Fruit fly (Drosophila melanogaster) whole organism, embryonic: ENCODE measurements around the gene lok.

Source experiments
- Adf1 ChIP-seq: fragments of 200-800 bp; sonication (Bioruptor generic); IDR thresholded peaks from 2 replicates; pipeline ENCODE4 v1.3.6; 2022; ENCODE audit warnings: missing biosample characterization, missing genetic modification characterization
- Antp ChIP-seq: fragments of 200-800 bp; sonication (Bioruptor generic); optimal IDR thresholded peaks from 3 replicates; lab custom pipeline; 2016; ENCODE audit warnings: missing biosample characterization, missing genetic modification characterization
- Atf-2 ChIP-seq: fragments of 200-800 bp; sonication (Bioruptor generic); optimal IDR thresholded peaks from 2 replicates; lab custom pipeline; 2016; ENCODE audit warnings: missing biosample characterization, missing genetic modification characterization
- Atf6 ChIP-seq: fragments of 200-800 bp; sonication (Bioruptor generic); IDR thresholded peaks from 2 replicates; pipeline ENCODE4 v1.3.6; 2022; ENCODE audit warnings: missing biosample characterization, missing genetic modification characterization
- Bteb2 ChIP-seq: fragments of 200-800 bp; sonication (Bioruptor generic); optimal IDR thresholded peaks from 2 replicates; lab custom pipeline; 2016; ENCODE audit warnings: missing biosample characterization, missing genetic modification characterization
- CG10209 ChIP-seq: fragments of 200-800 bp; sonication (Bioruptor generic); optimal IDR thresholded peaks from 3 replicates; lab custom pipeline; 2017; ENCODE audit warnings: missing biosample characterization, mild to moderate bottlenecking, missing genetic modification characterization, missing genetic modification reagents
- CG1024 ChIP-seq: fragments of 200-800 bp; sonication (Bioruptor generic); IDR thresholded peaks from 2 replicates; pipeline ENCODE4 v1.3.6; 2022; ENCODE audit warnings: missing biosample characterization, missing genetic modification characterization
- CG12155 ChIP-seq: fragments of 200-800 bp; sonication (Bioruptor generic); optimal IDR thresholded peaks from 3 replicates; lab custom pipeline; 2016; ENCODE audit warnings: missing biosample characterization, missing genetic modification characterization
- CG13624 ChIP-seq: fragments of 200-800 bp; sonication (Bioruptor generic); optimal IDR thresholded peaks from 2 replicates; lab custom pipeline; 2016; ENCODE audit warnings: missing biosample characterization, missing genetic modification characterization
- CG14014 ChIP-seq: fragments of 200-800 bp; sonication (Bioruptor generic); IDR thresholded peaks from 2 replicates; pipeline ENCODE4 v1.3.6; 2022; ENCODE audit warnings: missing biosample characterization, missing genetic modification characterization
- CG1647 ChIP-seq: fragments of 200-800 bp; sonication (Bioruptor generic); optimal IDR thresholded peaks from 3 replicates; lab custom pipeline; 2016; ENCODE audit warnings: missing biosample characterization, missing genetic modification characterization
- CG18476 ChIP-seq: fragments of 200-800 bp; sonication (Bioruptor generic); optimal IDR thresholded peaks from 2 replicates; lab custom pipeline; 2016; ENCODE audit warnings: missing biosample characterization, mild to moderate bottlenecking, missing genetic modification characterization
- CG6683 ChIP-seq: fragments of 200-800 bp; sonication (Bioruptor generic); optimal IDR thresholded peaks from 2 replicates; lab custom pipeline; 2017; ENCODE audit warnings: missing biosample characterization, mild to moderate bottlenecking, missing genetic modification characterization, missing genetic modification reagents
- CG8359 ChIP-seq: fragments of 200-800 bp; sonication (Bioruptor generic); optimal IDR thresholded peaks from 2 replicates; lab custom pipeline; 2017; ENCODE audit warnings: missing biosample characterization, mild to moderate bottlenecking, missing genetic modification characterization, borderline replicate concordance
- D ChIP-seq, 2 experiments: fragments of 200-800 bp in 1 of 2; fragments of >200 bp in 1 of 2; sonication (Bioruptor generic) in 1 of 2; optimal IDR thresholded peaks; 2 replicates in 1 of 2; 3 replicates in 1 of 2; lab custom pipeline; 2017; ENCODE audit warnings: mild to moderate bottlenecking in 1 of 2, missing biosample characterization in 1 of 2, missing genetic modification characterization in 1 of 2, missing genetic modification reagents in 1 of 2
- Dfd ChIP-seq, 2 experiments: fragments of >200 bp; optimal IDR thresholded peaks; 2 replicates each; lab custom pipeline; 2017; ENCODE audit warnings: missing biosample characterization in 2 of 2, missing genetic modification characterization in 2 of 2
- Hr78 ChIP-seq, 2 experiments: fragments of 200-800 bp in 1 of 2; fragments of >200 bp in 1 of 2; sonication (Bioruptor generic) in 1 of 2; optimal IDR thresholded peaks; 2 replicates each; lab custom pipeline; 2017 to 2019; ENCODE audit warnings: missing biosample characterization in 2 of 2, missing genetic modification characterization in 2 of 2, mild to moderate bottlenecking in 1 of 2, moderate library complexity in 1 of 2
- Lhr ChIP-seq: fragments of 200-800 bp; sonication (Bioruptor generic); optimal IDR thresholded peaks from 3 replicates; lab custom pipeline; 2017; ENCODE audit warnings: mild to moderate bottlenecking, missing biosample characterization, missing genetic modification reagents, missing genetic modification characterization
- Spps ChIP-seq: fragments of 200-800 bp; sonication (Bioruptor generic); optimal IDR thresholded peaks from 2 replicates; lab custom pipeline; 2018; ENCODE audit warnings: missing biosample characterization, mild to moderate bottlenecking, missing genetic modification characterization
- ap ChIP-seq: fragments of 200-800 bp; sonication (Bioruptor generic); IDR thresholded peaks from 2 replicates; pipeline ENCODE4 v1.3.6; 2022; ENCODE audit warnings: missing biosample characterization, missing genetic modification characterization
- ash1 ChIP-seq: fragments of 200-800 bp; sonication (Bioruptor generic); optimal IDR thresholded peaks from 2 replicates; lab custom pipeline; 2018; ENCODE audit warnings: missing biosample characterization, mild to moderate bottlenecking, missing genetic modification characterization
- btn ChIP-seq: fragments of 200-800 bp; sonication (Bioruptor generic); optimal IDR thresholded peaks from 2 replicates; lab custom pipeline; 2016; ENCODE audit warnings: missing biosample characterization, missing genetic modification characterization
- ci ChIP-seq: fragments of 200-800 bp; sonication (Bioruptor generic); IDR thresholded peaks from 3 replicates; pipeline ENCODE4 v1.3.6; 2022; ENCODE audit warnings: missing biosample characterization, missing genetic modification characterization
- crp ChIP-seq, 2 experiments: fragments of 200-800 bp; sonication (Bioruptor generic); optimal IDR thresholded peaks; 2 replicates in 1 of 2; 3 replicates in 1 of 2; lab custom pipeline; 2017; ENCODE audit warnings: missing biosample characterization in 2 of 2, missing genetic modification characterization in 2 of 2, mild to moderate bottlenecking in 1 of 2, moderate library complexity in 1 of 2
- dan ChIP-seq: fragments of 200-800 bp; sonication (Bioruptor generic); IDR thresholded peaks from 2 replicates; pipeline ENCODE4 v1.3.6; 2022; ENCODE audit warnings: missing biosample characterization, missing genetic modification characterization
- disco-r ChIP-seq: fragments of 200-800 bp; sonication (Bioruptor generic); optimal IDR thresholded peaks from 2 replicates; lab custom pipeline; 2016; ENCODE audit warnings: missing biosample characterization, missing genetic modification characterization
- dm ChIP-seq: fragments of 200-800 bp; sonication (Bioruptor generic); optimal IDR thresholded peaks from 3 replicates; lab custom pipeline; 2016; ENCODE audit warnings: missing biosample characterization, missing genetic modification characterization
- ftz-f1 ChIP-seq: fragments of 200-800 bp; sonication (Bioruptor generic); optimal IDR thresholded peaks from 2 replicates; lab custom pipeline; 2016; ENCODE audit warnings: missing biosample characterization, missing genetic modification characterization
- gsb ChIP-seq: fragments of 200-800 bp; sonication (Bioruptor generic); IDR thresholded peaks from 2 replicates; pipeline ENCODE4 v1.3.6; 2022; ENCODE audit warnings: missing biosample characterization, missing genetic modification characterization
- gsb-n ChIP-seq: fragments of 200-800 bp; sonication (Bioruptor generic); optimal IDR thresholded peaks from 3 replicates; lab custom pipeline; 2018; ENCODE audit warnings: missing biosample characterization, mild to moderate bottlenecking, missing genetic modification characterization
- hb ChIP-seq: fragments of 200-800 bp; sonication (Bioruptor generic); IDR thresholded peaks from 3 replicates; pipeline ENCODE4 v1.3.6; 2022; ENCODE audit warnings: missing biosample characterization, missing genetic modification characterization; ENCODE audit not compliant: partially characterized antibody
- jing ChIP-seq: fragments of 200-800 bp; sonication (Bioruptor generic); optimal IDR thresholded peaks from 2 replicates; lab custom pipeline; 2018; ENCODE audit warnings: missing biosample characterization, mild to moderate bottlenecking, missing genetic modification characterization
- jumu ChIP-seq: fragments of 200-800 bp; sonication (Bioruptor generic); optimal IDR thresholded peaks from 3 replicates; lab custom pipeline; 2016; ENCODE audit warnings: missing biosample characterization, missing genetic modification characterization
- kah ChIP-seq: fragments of 200-800 bp; sonication (Bioruptor generic); optimal IDR thresholded peaks from 2 replicates; lab custom pipeline; 2018; ENCODE audit warnings: missing biosample characterization, mild to moderate bottlenecking, missing genetic modification characterization
- knrl ChIP-seq: fragments of 200-800 bp; sonication (Bioruptor generic); IDR thresholded peaks from 3 replicates; pipeline ENCODE4 v1.3.6; 2022; ENCODE audit warnings: missing biosample characterization, missing genetic modification characterization; ENCODE audit not compliant: partially characterized antibody
- lbe ChIP-seq: fragments of 200-800 bp; sonication (Bioruptor generic); optimal IDR thresholded peaks from 2 replicates; lab custom pipeline; 2016; ENCODE audit warnings: missing biosample characterization, mild to moderate bottlenecking, missing genetic modification characterization
- maf-S ChIP-seq: fragments of 200-800 bp; sonication (Bioruptor generic); optimal IDR thresholded peaks from 2 replicates; lab custom pipeline; 2016; ENCODE audit warnings: missing biosample characterization, missing genetic modification characterization
- odd ChIP-seq: fragments of 200-800 bp; sonication (Bioruptor generic); optimal IDR thresholded peaks from 2 replicates; lab custom pipeline; 2017; ENCODE audit warnings: missing biosample characterization, mild to moderate bottlenecking, missing genetic modification characterization
- org-1 ChIP-seq: fragments of 200-800 bp; sonication (Bioruptor generic); optimal IDR thresholded peaks from 2 replicates; lab custom pipeline; 2017; ENCODE audit warnings: missing biosample characterization, missing genetic modification characterization
- so ChIP-seq: fragments of 200-800 bp; sonication (Bioruptor generic); IDR thresholded peaks from 3 replicates; pipeline ENCODE4 v1.3.6; 2022; ENCODE audit warnings: missing biosample characterization, missing genetic modification characterization
- sr ChIP-seq: fragments of 200-800 bp; sonication (Bioruptor generic); IDR thresholded peaks from 3 replicates; pipeline ENCODE4 v1.3.6; 2022; ENCODE audit warnings: missing biosample characterization, missing genetic modification characterization
- toy ChIP-seq: fragments of 200-800 bp; sonication (Bioruptor generic); IDR thresholded peaks from 2 replicates; pipeline ENCODE4 v1.3.6; 2022; ENCODE audit warnings: missing biosample characterization, missing genetic modification characterization
- vfl ChIP-seq: fragments of 200-800 bp; sonication (Bioruptor generic); optimal IDR thresholded peaks from 2 replicates; lab custom pipeline; 2016; ENCODE audit warnings: missing biosample characterization, missing genetic modification characterization
- vnd ChIP-seq: fragments of 200-800 bp; sonication (Bioruptor generic); IDR thresholded peaks from 3 replicates; pipeline ENCODE4 v1.3.6; 2022; ENCODE audit warnings: missing biosample characterization, missing genetic modification characterization; ENCODE audit not compliant: partially characterized antibody
- zen2 ChIP-seq: fragments of 200-800 bp; sonication (Bioruptor generic); IDR thresholded peaks from 3 replicates; pipeline ENCODE4 v1.3.6; 2022; ENCODE audit warnings: missing biosample characterization, missing genetic modification characterization; ENCODE audit not compliant: partially characterized antibody
- zfh1 ChIP-seq: fragments of 200-800 bp; sonication (Bioruptor generic); IDR thresholded peaks from 3 replicates; pipeline ENCODE4 v1.3.6; 2022; ENCODE audit warnings: missing biosample characterization, missing genetic modification characterization

Gene lok

dm6 chr2L:20086295-20087096 lies 25.3 kb downstream of the lok start (continued):
- TF ChIP-seq Atf6 (GFP tag; lab: Robert Waterston, UW) (peak; percentile 85), CG10209 (GFP tag; lab: Kevin White, UChicago) (peak; percentile 86), maf-S (GFP tag; lab: Kevin White, UChicago) (peak; percentile 64), dm (peak; percentile 78), gsb-n (tag; lab: Kevin White, UChicago) (peak; percentile 84), Antp (peak; percentile 85), CG6683 (GFP tag; lab: Kevin White, UChicago) (peak; percentile 77), CG13624 (GFP tag; lab: Kevin White, UChicago) (peak; percentile 87), vfl (GFP tag; lab: Kevin White, UChicago) (peak; percentile 11), D (optimal IDR thresholded peaks at IDR 0.05; lab: Kevin White, UChicago) (no peak), D (GFP tag; optimal IDR thresholded peaks at IDR 0.05; lab: Kevin White, UChicago) (peak; percentile 83), Spps (tag; lab: Kevin White, UChicago) (peak; percentile 67), Atf-2 (peak; percentile 79), CG14014 (GFP tag; lab: Robert Waterston, UW) (peak; percentile 86), Bteb2 (GFP tag; lab: Kevin White, UChicago) (peak; percentile 81), crp (GFP tag; optimal IDR thresholded peaks at IDR 0.05; lab: Kevin White, UChicago) (peak in 1 of 2 experiments; percentile 51), org-1 (GFP tag; lab: Kevin White, UChicago) (peak; percentile 78)

dm6 chr2L:20091094-20091679 lies 30.0 kb downstream of the lok start, which contains the start of the genes CG10747 and Pyroxd1:
Gene CG10747, minus strand, starts transcription at chr2L:20091348.
Gene Pyroxd1, plus strand, starts transcription at chr2L:20091435.
- TF ChIP-seq Atf6 (GFP tag; lab: Robert Waterston, UW) (peak; percentile 97), CG18476 (GFP tag; lab: Kevin White, UChicago) (peak; percentile 94), CG12155 (GFP tag; lab: Kevin White, UChicago) (peak; percentile 96), jing (GFP tag; lab: Kevin White, UChicago) (peak; percentile 92), ash1 (GFP tag; lab: Kevin White, UChicago) (peak; percentile 70), zen2 (GFP tag; lab: Robert Waterston, UW) (no peak), btn (GFP tag; lab: Kevin White, UChicago) (peak; percentile 78), knrl (GFP tag; lab: Robert Waterston, UW) (no peak), Hr78 (GFP tag; optimal IDR thresholded peaks at IDR 0.05; lab: Kevin White, UChicago) (peak in 1 of 2 experiments; percentile 81), lbe (GFP tag; lab: Kevin White, UChicago) (peak; percentile 97), sr (GFP tag; lab: Robert Waterston, UW) (peak; percentile 73; the same call in 2 of the 3 replicates), Adf1 (peak; percentile 83), vnd (no peak), zfh1 (peak; percentile 94), CG8359 (GFP tag; lab: Kevin White, UChicago) (peak; percentile 80), toy (GFP tag; lab: Robert Waterston, UW) (peak; percentile 84), Dfd (GFP tag; optimal IDR thresholded peaks at IDR 0.05; lab: Kevin White, UChicago) (peak in 1 of 2 experiments; percentile 85), so (GFP tag; lab: Robert Waterston, UW) (peak; percentile 96), dan (GFP tag; lab: Robert Waterston, UW) (peak; percentile 85), odd (peak; percentile 97), ap (GFP tag; lab: Robert Waterston, UW) (peak; percentile 90), jumu (peak; percentile 93), gsb (GFP tag; lab: Robert Waterston, UW) (peak; percentile 92), ci (GFP tag; lab: Robert Waterston, UW) (peak; percentile 92), disco-r (GFP tag; lab: Kevin White, UChicago) (peak; percentile 91), CG1647 (peak; percentile 93), gsb-n (tag; lab: Kevin White, UChicago) (peak; percentile 94), CG1024 (peak; percentile 54; the same call in 1 of the 2 replicates), hb (GFP tag; lab: Robert Waterston, UW) (no peak), kah (GFP tag; lab: Kevin White, UChicago) (peak; percentile 90), ftz-f1 (GFP tag; lab: Kevin White, UChicago) (peak; percentile 64), Lhr (peak; percentile 87)
